Fruit fly (Drosophila melanogaster) whole organism, wandering third instar larva: ENCODE results near the gene Dref.

ENCODE experiments used
- Abd-B ChIP-seq: fragments of >200 bp; optimal IDR thresholded peaks from 2 replicates; lab custom pipeline; 2017; ENCODE audit warnings: missing biosample characterization, missing genetic modification characterization
- CG32264 ChIP-seq: fragments of 200-800 bp; sonication (Bioruptor generic); optimal IDR thresholded peaks from 2 replicates; lab custom pipeline; 2016; ENCODE audit warnings: missing biosample characterization, missing genetic modification characterization
- CG9705 ChIP-seq: fragments of 200-800 bp; sonication (Bioruptor generic); optimal IDR thresholded peaks from 2 replicates; lab custom pipeline; 2018; ENCODE audit warnings: missing biosample characterization, mild to moderate bottlenecking, missing genetic modification characterization
- CrebA ChIP-seq: fragments of 200-800 bp; sonication (Bioruptor generic); optimal IDR thresholded peaks from 2 replicates; lab custom pipeline; 2016; ENCODE audit warnings: missing biosample characterization, mild to moderate bottlenecking, missing genetic modification characterization, borderline replicate concordance
- Dfd ChIP-seq: fragments of >200 bp; optimal IDR thresholded peaks from 2 replicates; lab custom pipeline; 2017; ENCODE audit warnings: missing biosample characterization, missing genetic modification characterization
- Dif ChIP-seq: fragments of 200-275, 200-300 bp; sonication (Bioruptor generic); optimal IDR thresholded peaks from 2 replicates; lab custom pipeline; 2018; ENCODE audit warnings: missing biosample characterization, missing genetic modification characterization; ENCODE audit not compliant: partially characterized antibody
- GATAd ChIP-seq: sonication (Bioruptor generic); optimal IDR thresholded peaks from 2 replicates; lab custom pipeline; 2016; ENCODE audit warnings: missing biosample characterization, missing genetic modification characterization
- HLH106 ChIP-seq: fragments of 200-800 bp; optimal IDR thresholded peaks from 3 replicates; lab custom pipeline; 2019; ENCODE audit warnings: missing biosample characterization, mild to moderate bottlenecking, missing genetic modification characterization, moderate library complexity
- Hnf4 ChIP-seq: fragments of 200-800 bp; sonication (Bioruptor generic); optimal IDR thresholded peaks from 2 replicates; lab custom pipeline; 2016; ENCODE audit warnings: missing biosample characterization, mild to moderate bottlenecking, missing genetic modification characterization
- Hr78 ChIP-seq: fragments of >200 bp; optimal IDR thresholded peaks from 2 replicates; lab custom pipeline; 2017; ENCODE audit warnings: missing biosample characterization, missing genetic modification characterization
- Hr83 ChIP-seq: fragments of 200-300 bp; sonication (Bioruptor generic); optimal IDR thresholded peaks from 2 replicates; lab custom pipeline; 2016; ENCODE audit warnings: missing biosample characterization, mild to moderate bottlenecking, missing genetic modification characterization, moderate library complexity; ENCODE audit not compliant: poor library complexity, severe bottlenecking
- Jra ChIP-seq: sonication (Bioruptor generic); optimal IDR thresholded peaks from 2 replicates; lab custom pipeline; 2016; ENCODE audit warnings: missing biosample characterization, missing genetic modification characterization
- Mio ChIP-seq: sonication (Bioruptor generic); optimal IDR thresholded peaks from 2 replicates; lab custom pipeline; 2016; ENCODE audit warnings: missing biosample characterization, missing genetic modification characterization
- Myc ChIP-seq: fragments of >200 bp; optimal IDR thresholded peaks from 2 replicates; lab custom pipeline; 2017
- N ChIP-seq: fragments of >200 bp; optimal IDR thresholded peaks from 2 replicates; lab custom pipeline; 2018; ENCODE audit warnings: missing biosample characterization, missing external identifiers, missing genetic modification characterization
- OdsH ChIP-seq: fragments of 200-800 bp; sonication (Bioruptor generic); optimal IDR thresholded peaks from 2 replicates; lab custom pipeline; 2016; ENCODE audit warnings: missing biosample characterization, mild to moderate bottlenecking, missing genetic modification characterization
- Rel ChIP-seq, 2 experiments: fragments of 200-800 bp; sonication (Bioruptor generic) in 1 of 2; optimal IDR thresholded peaks; 2 replicates in 1 of 2; 3 replicates in 1 of 2; lab custom pipeline; 2016 to 2019; ENCODE audit warnings: mild to moderate bottlenecking in 2 of 2, missing biosample characterization in 2 of 2, missing genetic modification characterization in 2 of 2, moderate library complexity in 1 of 2
- Sp1 ChIP-seq: fragments of 200-800 bp; sonication (Bioruptor generic); optimal IDR thresholded peaks from 3 replicates; lab custom pipeline; 2019; ENCODE audit warnings: missing biosample characterization, mild to moderate bottlenecking, missing genetic modification characterization, moderate library complexity
- Vsx2 ChIP-seq: fragments of 200-300, 225-300 bp; sonication (Bioruptor generic); optimal IDR thresholded peaks from 2 replicates; lab custom pipeline; 2018; ENCODE audit warnings: missing biosample characterization, missing genetic modification characterization; ENCODE audit not compliant: partially characterized antibody
- br ChIP-seq: fragments of 200-800 bp; sonication (Bioruptor generic); optimal IDR thresholded peaks from 2 replicates; lab custom pipeline; 2016; ENCODE audit warnings: missing biosample characterization, missing genetic modification characterization
- brk ChIP-seq: fragments of 200-800 bp; sonication (Bioruptor generic); optimal IDR thresholded peaks from 2 replicates; lab custom pipeline; 2016; ENCODE audit warnings: missing biosample characterization, mild to moderate bottlenecking, missing genetic modification characterization
- dl ChIP-seq, 2 experiments: fragments of 175-275, 200-275 bp in 1 of 2; fragments of 200-275 bp in 1 of 2; sonication (Bioruptor generic); optimal IDR thresholded peaks; lab custom pipeline; 2018; ENCODE audit warnings: mild to moderate bottlenecking in 2 of 2, missing biosample characterization in 2 of 2, missing genetic modification characterization in 2 of 2, moderate library complexity in 2 of 2; ENCODE audit not compliant: partially characterized antibody in 2 of 2, insufficient read depth in 1 of 2
- dmrt93B ChIP-seq: fragments of 200-800 bp; sonication (Bioruptor generic); optimal IDR thresholded peaks from 2 replicates; lab custom pipeline; 2018; ENCODE audit warnings: missing biosample characterization, mild to moderate bottlenecking, missing genetic modification characterization
- dsf ChIP-seq: sonication (Bioruptor generic); optimal IDR thresholded peaks from 2 replicates; lab custom pipeline; 2016; ENCODE audit warnings: missing biosample characterization, missing genetic modification characterization, borderline replicate concordance
- ey ChIP-seq: fragments of 200-800 bp; sonication (Bioruptor generic); optimal IDR thresholded peaks from 2 replicates; lab custom pipeline; 2016; ENCODE audit warnings: missing biosample characterization, missing genetic modification characterization
- foxo ChIP-seq, 2 experiments: fragments of 200-800 bp; sonication (Bioruptor generic); optimal IDR thresholded peaks; 2 replicates in 1 of 2; 3 replicates in 1 of 2; lab custom pipeline; 2016 to 2017; ENCODE audit warnings: missing biosample characterization in 2 of 2, missing genetic modification characterization in 2 of 2
- fru ChIP-seq: fragments of 200-800 bp; sonication (Bioruptor generic); optimal IDR thresholded peaks from 3 replicates; lab custom pipeline; 2016; ENCODE audit warnings: missing biosample characterization, mild to moderate bottlenecking, missing genetic modification characterization
- h ChIP-seq: fragments of 200-800 bp; sonication (Bioruptor generic); optimal IDR thresholded peaks from 3 replicates; lab custom pipeline; 2016; ENCODE audit warnings: missing biosample characterization, mild to moderate bottlenecking, missing genetic modification characterization
- jim ChIP-seq: fragments of 175-275, 200-325 bp; sonication (Bioruptor generic); optimal IDR thresholded peaks from 2 replicates; lab custom pipeline; 2016; ENCODE audit warnings: missing biosample characterization, mild to moderate bottlenecking, missing genetic modification characterization
- lola ChIP-seq: fragments of >200 bp; optimal IDR thresholded peaks from 2 replicates; lab custom pipeline; 2017; ENCODE audit warnings: missing biosample characterization, missing genetic modification characterization
- pan ChIP-seq: fragments of >200 bp; optimal IDR thresholded peaks from 2 replicates; lab custom pipeline; 2017
- psq ChIP-seq: fragments of 200-800 bp; sonication (Bioruptor generic); optimal IDR thresholded peaks from 3 replicates; lab custom pipeline; 2017; ENCODE audit warnings: missing biosample characterization, mild to moderate bottlenecking, missing genetic modification characterization, moderate library complexity
- rgr ChIP-seq: fragments of 200-800 bp; sonication (Bioruptor generic); optimal IDR thresholded peaks from 3 replicates; lab custom pipeline; 2016; ENCODE audit warnings: missing biosample characterization, mild to moderate bottlenecking, missing genetic modification characterization
- sage ChIP-seq: fragments of 200-800 bp; sonication (Bioruptor generic); optimal IDR thresholded peaks from 2 replicates; lab custom pipeline; 2016; ENCODE audit warnings: missing biosample characterization, mild to moderate bottlenecking, missing genetic modification characterization
- sv ChIP-seq: fragments of 200-800 bp; sonication (Bioruptor generic); optimal IDR thresholded peaks from 3 replicates; lab custom pipeline; 2016; ENCODE audit warnings: missing biosample characterization, missing genetic modification characterization
- tai ChIP-seq: sonication (Bioruptor generic); optimal IDR thresholded peaks from 2 replicates; lab custom pipeline; 2016; ENCODE audit warnings: missing biosample characterization, missing genetic modification characterization
- usp ChIP-seq: fragments of >200 bp; optimal IDR thresholded peaks from 2 replicates; lab custom pipeline; 2017; ENCODE audit warnings: missing biosample characterization, missing genetic modification characterization
- woc ChIP-seq: sonication (Bioruptor generic); optimal IDR thresholded peaks from 2 replicates; lab custom pipeline; 2016; ENCODE audit warnings: missing biosample characterization, mild to moderate bottlenecking, missing genetic modification characterization

The Dref gene

DNA sequence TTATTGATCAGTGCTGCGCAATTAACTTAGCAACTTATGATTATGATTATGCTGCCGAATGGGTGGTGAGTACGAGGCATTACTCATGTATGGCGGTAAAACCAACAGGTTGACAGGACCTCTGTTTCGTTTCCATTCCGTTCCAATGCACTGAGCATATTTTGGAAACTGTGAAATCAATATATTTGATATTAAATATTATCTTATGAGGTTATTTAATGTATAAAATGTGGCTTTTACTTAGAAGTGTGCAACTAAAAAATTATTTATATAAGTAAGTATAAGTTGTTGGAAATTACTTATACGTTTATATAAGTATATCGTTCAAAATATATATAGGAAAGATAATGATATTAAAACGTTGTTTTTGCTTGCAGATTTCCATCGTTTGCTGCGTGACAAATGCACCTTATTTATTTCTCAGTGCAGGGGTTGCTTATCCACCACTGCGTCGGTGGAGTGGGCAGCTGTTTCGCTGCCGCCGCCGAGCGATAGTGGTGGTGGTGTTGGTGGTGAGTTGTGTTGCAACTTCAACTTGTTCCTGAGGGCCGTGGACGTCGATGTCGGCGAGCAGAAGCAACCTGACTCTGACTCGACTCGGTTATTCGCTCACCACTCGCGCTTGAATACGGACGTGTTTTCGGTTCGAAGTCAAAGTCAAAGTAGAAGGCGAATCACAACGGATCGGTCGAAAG is 17.2 kb upstream of the Dref start, which contains the start of gene bib:
Gene bib, plus strand, starts transcription at position 568 of the 695 bp plus-strand sequence.
- TF ChIP-seq h, result peak; percentile 81
- peak; percentile 70 for TF ChIP-seq Hnf4
- peak; percentile 90 for TF ChIP-seq Sp1
- peak; percentile 48 for TF ChIP-seq Hr83 (GFP tag; lab: Kevin White, UChicago)
- TF ChIP-seq ey (GFP tag; lab: Kevin White, UChicago), result peak; percentile 73
- TF ChIP-seq brk, result peak; percentile 85
- peak; percentile 86 for TF ChIP-seq rgr (GFP tag; lab: Kevin White, UChicago)
- peak; percentile 88 for TF ChIP-seq psq (GFP tag; lab: Kevin White, UChicago)
- peak; percentile 86 for TF ChIP-seq fru (GFP tag; lab: Kevin White, UChicago)
- TF ChIP-seq CrebA (GFP tag; lab: Kevin White, UChicago), result peak; percentile 66
- TF ChIP-seq OdsH (GFP tag; lab: Kevin White, UChicago), result peak; percentile 89
- no peak for TF ChIP-seq Dfd (GFP tag; lab: Kevin White, UChicago)
- TF ChIP-seq Jra (GFP tag; lab: Kevin White, UChicago), result peak; percentile 17
- TF ChIP-seq CG32264 (GFP tag; lab: Kevin White, UChicago), result no peak
- TF ChIP-seq woc (GFP tag; lab: Kevin White, UChicago), result peak; percentile 53
- TF ChIP-seq tai, result peak; percentile 84
- peak; percentile 57 for TF ChIP-seq CG9705 (GFP tag; lab: Kevin White, UChicago)
- peak; percentile 80 for TF ChIP-seq dmrt93B (GFP tag; lab: Kevin White, UChicago)
- TF ChIP-seq pan (lab: Kevin White, UChicago), result no peak
- TF ChIP-seq sage (GFP tag; lab: Kevin White, UChicago), result peak; percentile 78
- no peak for TF ChIP-seq GATAd (GFP tag; lab: Kevin White, UChicago)
- TF ChIP-seq sv (GFP tag; lab: Kevin White, UChicago), result peak; percentile 72
- TF ChIP-seq jim, result no peak
- peak; percentile 66 for TF ChIP-seq Dif (GFP tag; lab: Kevin White, UChicago)
- TF ChIP-seq usp (GFP tag; lab: Kevin White, UChicago), result no peak
- no peak for TF ChIP-seq dl (GFP tag; optimal IDR thresholded peaks at IDR 0.05; lab: Kevin White, UChicago; ENCODE audit: insufficient read depth in 1 of 2, partially characterized antibody in 2 of 2)
- TF ChIP-seq Mio (GFP tag; lab: Kevin White, UChicago), result no peak
- TF ChIP-seq Rel (GFP tag; optimal IDR thresholded peaks at IDR 0.05; lab: Kevin White, UChicago), result peak; percentile 79
- TF ChIP-seq Rel (tag; optimal IDR thresholded peaks at IDR 0.05; lab: Kevin White, UChicago), result peak; percentile 42
- TF ChIP-seq Abd-B, result no peak
- peak; percentile 59 for TF ChIP-seq Vsx2 (GFP tag; lab: Kevin White, UChicago)
- no peak for TF ChIP-seq lola (GFP tag; lab: Kevin White, UChicago)
- peak in 1 of 2 experiments; percentile 90 for TF ChIP-seq foxo (GFP tag; optimal IDR thresholded peaks at IDR 0.05; lab: Kevin White, UChicago)
- peak; percentile 15 for TF ChIP-seq dsf
- TF ChIP-seq N, result no peak
- TF ChIP-seq Hr78 (GFP tag; lab: Kevin White, UChicago), result no peak
- no peak for TF ChIP-seq Myc
- TF ChIP-seq br (GFP tag; lab: Kevin White, UChicago), result peak; percentile 52
- TF ChIP-seq HLH106 (tag; lab: Kevin White, UChicago), result peak; percentile 88

- TF ChIP-seq CG32264 (GFP tag; lab: Kevin White, UChicago) (no peak), N (no peak), Dif (GFP tag; lab: Kevin White, UChicago) (no peak), Dfd (GFP tag; lab: Kevin White, UChicago) (no peak), foxo (GFP tag; optimal IDR thresholded peaks at IDR 0.05; lab: Kevin White, UChicago) (peak in 1 of 2 experiments; percentile 87), CG9705 (GFP tag; lab: Kevin White, UChicago) (peak; percentile 61), OdsH (GFP tag; lab: Kevin White, UChicago) (peak; percentile 79), Rel (GFP tag; optimal IDR thresholded peaks at IDR 0.05; lab: Kevin White, UChicago) (no peak), Rel (tag; optimal IDR thresholded peaks at IDR 0.05; lab: Kevin White, UChicago) (peak; percentile 51), lola (GFP tag; lab: Kevin White, UChicago) (no peak), brk (peak; percentile 51), dsf (no peak), dmrt93B (GFP tag; lab: Kevin White, UChicago) (peak; percentile 76), Jra (GFP tag; lab: Kevin White, UChicago) (peak; percentile 23), h (peak; percentile 87), woc (GFP tag; lab: Kevin White, UChicago) (peak; percentile 29), ey (GFP tag; lab: Kevin White, UChicago) (peak; percentile 70), tai (no peak), usp (GFP tag; lab: Kevin White, UChicago) (no peak), rgr (GFP tag; lab: Kevin White, UChicago) (peak; percentile 72), Hr83 (GFP tag; lab: Kevin White, UChicago) (no peak), pan (lab: Kevin White, UChicago) (no peak), sv (GFP tag; lab: Kevin White, UChicago) (no peak), br (GFP tag; lab: Kevin White, UChicago) (peak; percentile 13), dl (GFP tag; optimal IDR thresholded peaks at IDR 0.05; lab: Kevin White, UChicago; ENCODE audit: insufficient read depth in 1 of 2, partially characterized antibody in 2 of 2) (no peak), fru (GFP tag; lab: Kevin White, UChicago) (peak; percentile 92), Hr78 (GFP tag; lab: Kevin White, UChicago) (no peak), sage (GFP tag; lab: Kevin White, UChicago) (no peak), jim (no peak), Mio (GFP tag; lab: Kevin White, UChicago) (no peak), Hnf4 (peak; percentile 35), HLH106 (tag; lab: Kevin White, UChicago) (peak; percentile 90), GATAd (GFP tag; lab: Kevin White, UChicago) (no peak), psq (GFP tag; lab: Kevin White, UChicago) (peak; percentile 70), CrebA (GFP tag; lab: Kevin White, UChicago) (no peak), Abd-B (no peak), Myc (no peak), Vsx2 (GFP tag; lab: Kevin White, UChicago) (no peak), Sp1 (peak; percentile 91)
- TF ChIP-seq, all 38 proteins: peak for 17
These were observed 15.5 kb upstream of the Dref start for dm6 chr2L:9982516-9982915.
